Fruit fly (Drosophila melanogaster): ENCODE measurements around the gene wrm1.
A peak's percentile ranks its signal among the peaks of the same experiment; 100 is the strongest.

The wrm1 gene

dm6 chr3L:7360324-7360852 lies 25.4 kb upstream of the wrm1 start, which contains the start of gene Sec63:
TSS of gene Sec63 (plus strand) at chr3L:7360561.
- TF ChIP-seq Hr83 (GFP tag; optimal IDR thresholded peaks at IDR 0.05; ENCODE audit: poor library complexity, severe bottlenecking) = peak; percentile 61
- TF ChIP-seq psq (GFP tag; optimal IDR thresholded peaks at IDR 0.05) = peak; percentile 27
- TF ChIP-seq br (GFP tag; optimal IDR thresholded peaks at IDR 0.05) = peak; percentile 35
- TF ChIP-seq Myc (optimal IDR thresholded peaks at IDR 0.05) = peak; percentile 44
- TF ChIP-seq Abd-B (GFP tag; optimal IDR thresholded peaks at IDR 0.05) = no peak
- peak in 1 of 2 experiments; percentile 54 for TF ChIP-seq foxo (GFP tag; optimal IDR thresholded peaks at IDR 0.05)
- no peak for TF ChIP-seq Dif (GFP tag; optimal IDR thresholded peaks at IDR 0.05; ENCODE audit: partially characterized antibody)
- TF ChIP-seq dsf (GFP tag; optimal IDR thresholded peaks at IDR 0.05; ENCODE audit: borderline replicate concordance) = no peak
- TF ChIP-seq brk (GFP tag; optimal IDR thresholded peaks at IDR 0.05) = no peak
- TF ChIP-seq sv (GFP tag; optimal IDR thresholded peaks at IDR 0.05) = peak; percentile 21
- TF ChIP-seq OdsH (GFP tag; optimal IDR thresholded peaks at IDR 0.05) = no peak
- no peak for TF ChIP-seq Dfd (GFP tag; optimal IDR thresholded peaks at IDR 0.05)
- TF ChIP-seq CrebA (GFP tag; optimal IDR thresholded peaks at IDR 0.05; ENCODE audit: borderline replicate concordance) = no peak
- no peak for TF ChIP-seq tai (GFP tag; optimal IDR thresholded peaks at IDR 0.05)
- TF ChIP-seq ey (GFP tag; optimal IDR thresholded peaks at IDR 0.05) = no peak
- no peak for TF ChIP-seq Hr78 (GFP tag; optimal IDR thresholded peaks at IDR 0.05)
- TF ChIP-seq usp (GFP tag; optimal IDR thresholded peaks at IDR 0.05) = no peak
- no peak for TF ChIP-seq Jra (GFP tag; optimal IDR thresholded peaks at IDR 0.05)
- TF ChIP-seq HLH106 (tag; optimal IDR thresholded peaks at IDR 0.05) = peak; percentile 55
- peak; percentile 35 for TF ChIP-seq Hnf4 (GFP tag; optimal IDR thresholded peaks at IDR 0.05)
- TF ChIP-seq pan (optimal IDR thresholded peaks at IDR 0.05) = no peak

dm6 chr3L:7359827-7360323 lies 24.8 kb upstream of the wrm1 start, which contains the start of gene pst:
TSS of gene pst (minus strand) at chr3L:7360263.
- TF ChIP-seq foxo (GFP tag; optimal IDR thresholded peaks at IDR 0.05) (no peak), lola (GFP tag; optimal IDR thresholded peaks at IDR 0.05) (no peak), woc (GFP tag; optimal IDR thresholded peaks at IDR 0.05) (no peak), Hr78 (GFP tag; optimal IDR thresholded peaks at IDR 0.05) (no peak), jim (GFP tag; optimal IDR thresholded peaks at IDR 0.05) (no peak), br (GFP tag; optimal IDR thresholded peaks at IDR 0.05) (no peak), dmrt93B (GFP tag; optimal IDR thresholded peaks at IDR 0.05) (no peak), Hnf4 (GFP tag; optimal IDR thresholded peaks at IDR 0.05) (no peak), GATAd (GFP tag; optimal IDR thresholded peaks at IDR 0.05) (no peak), Myc (optimal IDR thresholded peaks at IDR 0.05) (no peak), ey (GFP tag; optimal IDR thresholded peaks at IDR 0.05) (no peak), h (GFP tag; optimal IDR thresholded peaks at IDR 0.05) (no peak), dsf (GFP tag; optimal IDR thresholded peaks at IDR 0.05; ENCODE audit: borderline replicate concordance) (no peak), sage (GFP tag; optimal IDR thresholded peaks at IDR 0.05) (no peak), dl (GFP tag; optimal IDR thresholded peaks at IDR 0.05; ENCODE audit: insufficient read depth in 1 of 2, partially characterized antibody in 2 of 2) (no peak), psq (GFP tag; optimal IDR thresholded peaks at IDR 0.05) (no peak), CG9705 (GFP tag; optimal IDR thresholded peaks at IDR 0.05) (no peak), N (GFP tag; optimal IDR thresholded peaks at IDR 0.05) (no peak), OdsH (GFP tag; optimal IDR thresholded peaks at IDR 0.05) (no peak), rgr (GFP tag; optimal IDR thresholded peaks at IDR 0.05) (no peak), Dfd (GFP tag; optimal IDR thresholded peaks at IDR 0.05) (no peak), Sp1 (GFP tag; optimal IDR thresholded peaks at IDR 0.05) (peak; percentile 25), CG32264 (GFP tag; optimal IDR thresholded peaks at IDR 0.05) (no peak), HLH106 (tag; optimal IDR thresholded peaks at IDR 0.05) (no peak), fru (GFP tag; optimal IDR thresholded peaks at IDR 0.05) (peak; percentile 18), Jra (GFP tag; optimal IDR thresholded peaks at IDR 0.05) (peak; percentile 19), CrebA (GFP tag; optimal IDR thresholded peaks at IDR 0.05; ENCODE audit: borderline replicate concordance) (no peak), usp (GFP tag; optimal IDR thresholded peaks at IDR 0.05) (no peak), Abd-B (GFP tag; optimal IDR thresholded peaks at IDR 0.05) (no peak), Dif (GFP tag; optimal IDR thresholded peaks at IDR 0.05; ENCODE audit: partially characterized antibody) (peak; percentile 46), Rel (GFP tag; optimal IDR thresholded peaks at IDR 0.05) (no peak), Rel (tag; optimal IDR thresholded peaks at IDR 0.05) (peak; percentile 100), tai (GFP tag; optimal IDR thresholded peaks at IDR 0.05) (no peak), Hr83 (GFP tag; optimal IDR thresholded peaks at IDR 0.05; ENCODE audit: poor library complexity, severe bottlenecking) (peak; percentile 58), brk (GFP tag; optimal IDR thresholded peaks at IDR 0.05) (no peak), Mio (GFP tag; optimal IDR thresholded peaks at IDR 0.05) (no peak), sv (GFP tag; optimal IDR thresholded peaks at IDR 0.05) (no peak), Vsx2 (GFP tag; optimal IDR thresholded peaks at IDR 0.05; ENCODE audit: partially characterized antibody) (no peak)

Data from whole organism, wandering third instar larva.